Worm (Caenorhabditis elegans) whole organism, L2 larva: ENCODE data around the gene F19G12.8.
"Not testable (repeated sequence)": the region's sequence is repeated elsewhere in the genome, so short reads cannot be mapped to it uniquely, and the experiment has no call there.

Source experiments
- C34F6.9 ChIP-seq: fragments of 150-350 bp; optimal IDR thresholded peaks from 2 replicates; lab custom pipeline; 2014; ENCODE audit warnings: missing biosample characterization, missing genetic modification characterization
- F13H6.1 ChIP-seq: sonication (generic microtip); optimal IDR thresholded peaks from 2 replicates; lab custom pipeline; 2016; ENCODE audit warnings: missing genetic modification characterization, missing compliant biosample characterization
- ZK546.5 ChIP-seq: sonication (generic microtip); optimal IDR thresholded peaks from 2 replicates; lab custom pipeline; 2017; ENCODE audit warnings: missing biosample characterization, missing genetic modification characterization
- alr-1 ChIP-seq: fragments of 150-350 bp; optimal IDR thresholded peaks from 2 replicates; lab custom pipeline; 2014; ENCODE audit warnings: missing biosample characterization, missing genetic modification characterization
- aly-2 ChIP-seq: fragments of 150-350 bp; optimal IDR thresholded peaks from 2 replicates; lab custom pipeline; 2014; ENCODE audit warnings: missing biosample characterization, missing genetic modification characterization
- ceh-16 ChIP-seq: fragments of 150-350 bp; optimal IDR thresholded peaks from 2 replicates; lab custom pipeline; 2014; ENCODE audit warnings: missing biosample characterization, missing genetic modification characterization
- ceh-82 ChIP-seq: fragments of 150-350 bp; optimal IDR thresholded peaks from 2 replicates; lab custom pipeline; 2014; ENCODE audit warnings: missing biosample characterization, missing genetic modification characterization
- crh-2 ChIP-seq: sonication (generic microtip); optimal IDR thresholded peaks from 2 replicates; lab custom pipeline; 2017; ENCODE audit warnings: missing biosample characterization, missing genetic modification characterization
- dmd-4 ChIP-seq: sonication (generic microtip); optimal IDR thresholded peaks from 2 replicates; lab custom pipeline; 2017; ENCODE audit warnings: missing biosample characterization, missing genetic modification characterization
- elt-1 ChIP-seq: fragments of 150-350 bp; optimal IDR thresholded peaks from 2 replicates; lab custom pipeline; 2014; ENCODE audit warnings: missing biosample characterization, missing genetic modification characterization
- fos-1 ChIP-seq: fragments of 150-350 bp; optimal IDR thresholded peaks from 2 replicates; lab custom pipeline; 2014; ENCODE audit warnings: missing biosample characterization, missing genetic modification characterization
- gmeb-1 ChIP-seq: fragments of 150-350 bp; optimal IDR thresholded peaks from 2 replicates; lab custom pipeline; 2014; ENCODE audit warnings: missing biosample characterization, missing genetic modification characterization
- lin-11 ChIP-seq: fragments of 150-350 bp; sonication (generic microtip); optimal IDR thresholded peaks from 2 replicates; lab custom pipeline; 2014; ENCODE audit warnings: missing biosample characterization, missing genetic modification characterization, inconsistent platforms, mixed read lengths
- lin-39 ChIP-seq: fragments of 150-350 bp; optimal IDR thresholded peaks from 2 replicates; lab custom pipeline; 2014; ENCODE audit warnings: missing biosample characterization, missing genetic modification reagents, missing genetic modification characterization
- lsy-2 ChIP-seq, 2 experiments: fragments of 150-350 bp in 1 of 2; sonication (generic microtip) in 1 of 2; optimal IDR thresholded peaks; 2 replicates each; lab custom pipeline; 2014 to 2017; ENCODE audit warnings: missing biosample characterization in 2 of 2, missing genetic modification characterization in 2 of 2
- mab-5 ChIP-seq: fragments of 150-350 bp; optimal IDR thresholded peaks from 2 replicates; lab custom pipeline; 2014; ENCODE audit warnings: missing biosample characterization, missing genetic modification characterization
- mbf-1 ChIP-seq: sonication (generic microtip); optimal IDR thresholded peaks from 2 replicates; lab custom pipeline; 2017; ENCODE audit warnings: missing biosample characterization, missing genetic modification characterization
- mdl-1 ChIP-seq, 2 experiments: fragments of 150-350 bp in 1 of 2; sonication (generic microtip) in 1 of 2; optimal IDR thresholded peaks; 2 replicates each; lab custom pipeline; 2017; ENCODE audit warnings: missing biosample characterization in 2 of 2, missing genetic modification characterization in 2 of 2
- nhr-10 ChIP-seq: sonication (generic microtip); optimal IDR thresholded peaks from 2 replicates; lab custom pipeline; 2017; ENCODE audit warnings: missing biosample characterization, missing genetic modification characterization
- nhr-12 ChIP-seq: fragments of 150-350 bp; optimal IDR thresholded peaks from 2 replicates; lab custom pipeline; 2014; ENCODE audit warnings: missing biosample characterization, missing genetic modification characterization
- nhr-129 ChIP-seq: fragments of 150-350 bp; optimal IDR thresholded peaks from 2 replicates; lab custom pipeline; 2014; ENCODE audit warnings: missing biosample characterization, missing genetic modification characterization
- nhr-21 ChIP-seq: fragments of 150-350 bp; optimal IDR thresholded peaks from 2 replicates; lab custom pipeline; 2014; ENCODE audit warnings: missing biosample characterization, missing genetic modification characterization
- nhr-237 ChIP-seq: fragments of 150-350 bp; optimal IDR thresholded peaks from 2 replicates; lab custom pipeline; 2014; ENCODE audit warnings: missing biosample characterization, missing genetic modification characterization
- nhr-25 ChIP-seq: fragments of 150-350 bp; sonication (generic microtip); optimal IDR thresholded peaks from 3 replicates; lab custom pipeline; 2014; ENCODE audit warnings: missing biosample characterization, missing genetic modification characterization
- nhr-6 ChIP-seq: fragments of 150-350 bp; optimal IDR thresholded peaks from 2 replicates; lab custom pipeline; 2014; ENCODE audit warnings: missing biosample characterization, missing genetic modification characterization
- nhr-77 ChIP-seq: fragments of 150-350 bp; optimal IDR thresholded peaks from 2 replicates; lab custom pipeline; 2014; ENCODE audit warnings: missing biosample characterization, missing genetic modification characterization
- peb-1 ChIP-seq: fragments of 150-350 bp; optimal IDR thresholded peaks from 2 replicates; lab custom pipeline; 2014; ENCODE audit warnings: missing biosample characterization, missing genetic modification characterization
- sem-4 ChIP-seq: fragments of 150-350 bp; optimal IDR thresholded peaks from 2 replicates; lab custom pipeline; 2014; ENCODE audit warnings: missing biosample characterization, missing genetic modification reagents, missing genetic modification characterization
- skn-1 ChIP-seq: sonication (generic microtip); optimal IDR thresholded peaks from 2 replicates; lab custom pipeline; 2017; ENCODE audit warnings: missing biosample characterization, missing genetic modification characterization
- sma-3 ChIP-seq: sonication (generic microtip); optimal IDR thresholded peaks from 2 replicates; lab custom pipeline; 2016; ENCODE audit warnings: missing genetic modification reagents, missing genetic modification characterization, missing compliant biosample characterization
- sma-9 ChIP-seq, 2 experiments: fragments of 150-350 bp in 1 of 2; sonication (generic microtip) in 1 of 2; optimal IDR thresholded peaks; 2 replicates each; lab custom pipeline; 2014 to 2016; ENCODE audit warnings: missing genetic modification characterization in 2 of 2, mild to moderate bottlenecking in 1 of 2, missing biosample characterization in 1 of 2, missing compliant biosample characterization in 1 of 2, missing genetic modification reagents in 1 of 2, moderate library complexity in 1 of 2
- snpc-4 ChIP-seq: fragments of 150-350 bp; optimal IDR thresholded peaks from 2 replicates; lab custom pipeline; 2014; ENCODE audit warnings: missing biosample characterization, missing genetic modification characterization
- unc-39 ChIP-seq: fragments of 150-350 bp; optimal IDR thresholded peaks from 2 replicates; lab custom pipeline; 2014; ENCODE audit warnings: missing biosample characterization, missing genetic modification characterization
- unc-55 ChIP-seq: fragments of 150-350 bp; sonication (generic microtip); optimal IDR thresholded peaks from 3 replicates; lab custom pipeline; 2014; ENCODE audit warnings: missing biosample characterization, missing genetic modification reagents, missing genetic modification characterization
- unc-62 ChIP-seq: fragments of 150-350 bp; optimal IDR thresholded peaks from 2 replicates; lab custom pipeline; 2014; ENCODE audit warnings: missing biosample characterization, missing genetic modification reagents, missing genetic modification characterization
- zag-1 ChIP-seq: fragments of 150-350 bp; optimal IDR thresholded peaks from 2 replicates; lab custom pipeline; 2014; ENCODE audit warnings: missing biosample characterization, missing genetic modification characterization
- ztf-1 ChIP-seq: fragments of 200-800 bp; sonication (Bioruptor generic); conservative IDR thresholded peaks from 2 replicates; pipeline ENCODE4 v1.3.6; 2022; ENCODE audit warnings: missing genetic modification characterization, missing compliant biosample characterization

F19G12.8 gene

DNA sequence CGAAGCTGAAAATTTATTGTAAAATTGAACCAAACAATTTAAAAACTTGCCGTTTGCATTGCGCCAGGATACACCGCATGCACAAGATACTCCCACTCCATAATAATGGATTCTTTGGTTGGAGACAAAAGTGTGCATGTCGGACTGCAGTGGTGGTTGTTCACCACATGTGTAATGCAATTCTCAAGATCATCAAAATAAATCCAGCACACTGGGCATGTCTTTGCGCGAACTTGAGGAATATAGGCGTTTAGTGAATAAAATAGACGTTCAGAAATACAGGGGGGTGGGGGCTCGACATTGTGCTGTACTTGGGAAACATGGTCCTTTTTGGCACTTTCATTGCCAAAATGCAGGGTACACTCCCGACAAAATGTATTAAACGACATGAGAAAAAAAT, 9.3 kb downstream of the F19G12.8 start, which contains the start of gene F19G12.11:
TSS of gene F19G12.11 (minus strand) at position 101 of the 400 bp plus-strand sequence.
- TF ChIP-seq F13H6.1 (tag; lab: Kevin White, UChicago) = no peak
- no peak for TF ChIP-seq snpc-4 (tag; lab: Kevin White, UChicago)
- no peak for TF ChIP-seq nhr-237 (tag; lab: Kevin White, UChicago)

DNA sequence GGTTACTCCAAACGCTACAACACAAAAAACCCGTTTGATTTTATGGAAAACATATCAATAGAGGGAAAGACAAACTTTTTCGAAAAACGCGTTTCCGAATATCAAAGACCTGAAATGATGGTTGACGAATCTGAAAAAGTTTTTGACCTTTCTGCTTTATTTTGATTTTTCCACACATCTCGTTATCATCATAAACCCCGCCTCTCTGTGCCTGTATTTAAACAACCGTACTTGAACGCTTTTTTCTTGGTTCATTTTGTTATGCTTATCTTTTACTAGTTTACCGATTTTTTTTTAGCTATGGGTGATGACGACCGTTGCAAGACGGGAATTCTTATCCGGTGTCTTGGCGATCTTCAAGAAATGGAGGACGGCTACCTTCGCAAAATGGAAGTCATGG, 13.6 kb downstream of the F19G12.8 start, which contains the start of gene F19G12.1:
TSS of gene F19G12.1 (plus strand) at position 301 of the 400 bp plus-strand sequence.
- TF ChIP-seq peb-1 (tag; lab: Kevin White, UChicago); fos-1; gmeb-1 (tag; lab: Kevin White, UChicago): not testable (repeated sequence)

DNA sequence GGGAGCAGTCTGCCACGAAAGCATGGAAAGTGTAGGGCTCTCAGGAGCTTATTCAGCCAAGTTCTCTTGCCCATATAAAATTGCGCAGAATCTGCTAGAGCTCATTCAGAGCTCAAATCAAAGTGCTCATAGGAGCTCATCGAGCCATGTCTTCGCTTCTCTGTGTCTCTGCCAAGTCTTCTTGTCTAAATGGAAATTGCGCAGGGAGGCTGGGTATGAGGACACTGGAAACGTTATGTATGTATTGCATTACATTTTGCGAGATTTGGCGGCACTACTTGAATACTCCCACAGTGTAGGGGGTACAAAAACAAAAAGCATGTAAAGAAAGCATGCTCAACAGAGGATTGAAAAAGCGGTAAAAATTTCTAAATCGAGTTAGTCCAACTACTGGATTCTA, 20.0 kb downstream of the F19G12.8 start:
- TF ChIP-seq ZK546.5 (tag; lab: Kevin White, UChicago) = no peak
- TF ChIP-seq ceh-82 (tag; lab: Kevin White, UChicago) = no peak
- TF ChIP-seq ceh-16 (tag; lab: Kevin White, UChicago) = no peak
- no peak for TF ChIP-seq nhr-6
- TF ChIP-seq nhr-10 = no peak
- no peak for TF ChIP-seq ztf-1
- TF ChIP-seq sem-4 = no peak
- TF ChIP-seq C34F6.9 (tag; lab: Kevin White, UChicago) = no peak
- no peak for TF ChIP-seq lin-39 (tag; lab: Kevin White, UChicago)
- TF ChIP-seq nhr-129 (tag; lab: Kevin White, UChicago) = peak; percentile 47
- no peak for TF ChIP-seq unc-39
- TF ChIP-seq dmd-4 (tag; lab: Kevin White, UChicago) = no peak
- peak in 1 of 2 experiments; percentile 10 for TF ChIP-seq lsy-2 (tag; optimal IDR thresholded peaks at IDR 0.05; lab: Kevin White, UChicago)
- peak; percentile 51 for TF ChIP-seq unc-55 (GFP tag; lab: Kevin White, UChicago)
- no peak for TF ChIP-seq nhr-12 (tag; lab: Kevin White, UChicago)
- TF ChIP-seq sma-9 (GFP tag; optimal IDR thresholded peaks at IDR 0.05; lab: Kevin White, UChicago) = no peak
- no peak for TF ChIP-seq sma-9 (tag; optimal IDR thresholded peaks at IDR 0.05; lab: Kevin White, UChicago)
- no peak for TF ChIP-seq alr-1 (tag; lab: Kevin White, UChicago)
- no peak for TF ChIP-seq elt-1 (tag; lab: Kevin White, UChicago)
- TF ChIP-seq lin-11 = peak; percentile 5
- no peak for TF ChIP-seq sma-3 (GFP tag; lab: Kevin White, UChicago)
- no peak for TF ChIP-seq nhr-25
- TF ChIP-seq, all 48 proteins: peak for 4

DNA sequence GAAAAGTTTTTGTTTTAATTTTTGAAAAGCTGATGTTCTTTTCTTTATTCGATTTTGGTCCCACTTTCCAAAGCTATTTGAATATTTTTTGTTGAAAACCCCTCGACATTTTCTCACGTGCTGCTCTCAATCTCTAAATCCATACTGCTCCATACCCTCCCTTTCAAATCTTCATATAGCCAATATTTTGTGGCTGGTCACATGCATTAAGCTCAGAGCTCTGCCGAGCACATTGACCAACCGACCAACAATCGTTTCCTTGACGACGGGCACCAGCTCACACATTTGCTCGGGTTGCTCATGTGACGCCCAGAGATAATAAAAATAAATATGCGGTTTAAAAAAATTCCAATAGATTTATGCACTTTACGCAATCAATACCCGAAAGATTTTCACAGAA, 21.8 kb downstream of the F19G12.8 start:
- TF ChIP-seq zag-1 (tag; lab: Kevin White, UChicago) = no peak
- TF ChIP-seq C34F6.9 (tag; lab: Kevin White, UChicago) = peak; percentile 13
- TF ChIP-seq mdl-1 (tag; optimal IDR thresholded peaks at IDR 0.05; lab: Kevin White, UChicago) = peak in 1 of 2 experiments; percentile 34
- peak; percentile 25 for TF ChIP-seq crh-2 (tag; lab: Kevin White, UChicago)
- no peak for TF ChIP-seq sma-3 (GFP tag; lab: Kevin White, UChicago)
- TF ChIP-seq lsy-2 (tag; optimal IDR thresholded peaks at IDR 0.05; lab: Kevin White, UChicago) = peak; percentile 20 to 39
- TF ChIP-seq nhr-12 (tag; lab: Kevin White, UChicago) = no peak
- peak; percentile 36 for TF ChIP-seq lin-11
- peak; percentile 3 for TF ChIP-seq nhr-21 (tag; lab: Kevin White, UChicago)

DNA sequence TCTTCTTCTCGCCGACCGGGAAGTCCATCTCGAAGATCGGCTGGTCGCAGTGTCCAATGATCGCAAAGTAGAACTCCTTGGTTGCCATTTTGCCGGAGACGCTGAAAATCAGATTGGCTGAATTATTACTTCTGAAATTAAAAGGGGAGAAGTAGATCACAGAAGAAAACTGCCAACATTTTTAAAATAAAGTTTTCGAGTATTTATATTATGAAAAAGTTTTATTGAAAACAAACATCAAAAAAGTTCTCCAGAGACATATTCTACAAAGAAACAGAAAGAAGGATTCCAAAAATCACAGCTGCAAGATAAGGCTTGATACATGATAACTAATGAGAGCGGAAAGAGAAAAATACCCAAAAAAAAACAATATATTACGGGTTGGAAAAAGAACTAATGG, 23.0 kb downstream of the F19G12.8 start, which contains the start of gene sedl-1:
TSS of gene sedl-1 (minus strand) at position 101 of the 400 bp plus-strand sequence.
- TF ChIP-seq dmd-4 (tag; lab: Kevin White, UChicago) (no peak), zag-1 (tag; lab: Kevin White, UChicago) (no peak), ceh-82 (tag; lab: Kevin White, UChicago) (no peak), unc-62 (GFP tag; lab: Kevin White, UChicago) (no peak), nhr-10 (no peak), sma-3 (GFP tag; lab: Kevin White, UChicago) (no peak), peb-1 (tag; lab: Kevin White, UChicago) (no peak), ceh-16 (tag; lab: Kevin White, UChicago) (no peak), skn-1 (tag; lab: Kevin White, UChicago) (no peak), nhr-77 (no peak), crh-2 (tag; lab: Kevin White, UChicago) (no peak), elt-1 (tag; lab: Kevin White, UChicago) (no peak), mbf-1 (tag; lab: Kevin White, UChicago) (no peak), unc-55 (GFP tag; lab: Kevin White, UChicago) (no peak), ZK546.5 (tag; lab: Kevin White, UChicago) (no peak), fos-1 (no peak), gmeb-1 (tag; lab: Kevin White, UChicago) (no peak), lin-11 (no peak), mab-5 (no peak), aly-2 (no peak)
